Worm (Caenorhabditis elegans) whole organism, early embryonic: Measurements from ENCODE around the gene kynu-1.

Experiments
- B0310.2 ChIP-seq: sonication (generic microtip); optimal IDR thresholded peaks from 2 replicates; lab custom pipeline; 2016; ENCODE audit warnings: mild to moderate bottlenecking, missing genetic modification characterization, missing compliant biosample characterization
- F13C5.2 ChIP-seq: sonication (generic microtip); optimal IDR thresholded peaks from 2 replicates; lab custom pipeline; 2017; ENCODE audit warnings: mild to moderate bottlenecking, missing genetic modification characterization, inconsistent platforms, missing compliant biosample characterization
- aly-1 ChIP-seq: sonication (generic microtip); optimal IDR thresholded peaks from 2 replicates; lab custom pipeline; 2016; ENCODE audit warnings: missing genetic modification characterization, missing compliant biosample characterization
- ama-1 ChIP-seq: fragments of 150-350 bp; optimal IDR thresholded peaks from 2 replicates; lab custom pipeline; 2014
- ceh-13 ChIP-seq: fragments of 200-800 bp; sonication (Bioruptor generic); optimal IDR thresholded peaks from 2 replicates; lab custom pipeline; 2018; ENCODE audit warnings: mild to moderate bottlenecking, missing genetic modification characterization, missing compliant biosample characterization
- ceh-36 ChIP-seq: sonication (generic microtip); optimal IDR thresholded peaks from 2 replicates; lab custom pipeline; 2016; ENCODE audit warnings: missing genetic modification characterization, inconsistent platforms, missing compliant biosample characterization
- flt-1 ChIP-seq: fragments of 200-800 bp; sonication (Bioruptor generic); IDR thresholded peaks from 2 replicates; pipeline ENCODE4 v1.3.6; 2022; ENCODE audit warnings: missing genetic modification characterization, missing compliant biosample characterization
- hmbx-1 ChIP-seq: sonication (generic microtip); optimal IDR thresholded peaks from 2 replicates; lab custom pipeline; 2016; ENCODE audit warnings: mild to moderate bottlenecking, missing genetic modification characterization, missing compliant biosample characterization
- hmg-4 ChIP-seq: fragments of 200-800 bp; sonication (Bioruptor generic); optimal IDR thresholded peaks from 2 replicates; lab custom pipeline; 2018; ENCODE audit warnings: mild to moderate bottlenecking, missing genetic modification characterization, missing compliant biosample characterization
- hnd-1 ChIP-seq: sonication (generic microtip); optimal IDR thresholded peaks from 2 replicates; lab custom pipeline; 2016; ENCODE audit warnings: missing genetic modification characterization, missing compliant biosample characterization
- pes-1 ChIP-seq: fragments of 200-800 bp; sonication (Bioruptor generic); IDR thresholded peaks from 2 replicates; pipeline ENCODE4 v1.3.6; 2022; ENCODE audit warnings: missing genetic modification reagents, missing genetic modification characterization, missing compliant biosample characterization
- sea-1 ChIP-seq: fragments of 200-800 bp; sonication (Bioruptor generic); conservative IDR thresholded peaks from 2 replicates; pipeline ENCODE4 v1.3.6; 2022; ENCODE audit warnings: missing genetic modification characterization, missing compliant biosample characterization
- tbx-11 ChIP-seq: fragments of 200-800 bp; sonication (Bioruptor generic); IDR thresholded peaks from 2 replicates; pipeline ENCODE4 v1.3.6; 2022; ENCODE audit warnings: missing genetic modification characterization, missing compliant biosample characterization
- tra-4 ChIP-seq: sonication (generic microtip); optimal IDR thresholded peaks from 2 replicates; lab custom pipeline; 2017; ENCODE audit warnings: missing genetic modification characterization, missing compliant biosample characterization

DNA sequence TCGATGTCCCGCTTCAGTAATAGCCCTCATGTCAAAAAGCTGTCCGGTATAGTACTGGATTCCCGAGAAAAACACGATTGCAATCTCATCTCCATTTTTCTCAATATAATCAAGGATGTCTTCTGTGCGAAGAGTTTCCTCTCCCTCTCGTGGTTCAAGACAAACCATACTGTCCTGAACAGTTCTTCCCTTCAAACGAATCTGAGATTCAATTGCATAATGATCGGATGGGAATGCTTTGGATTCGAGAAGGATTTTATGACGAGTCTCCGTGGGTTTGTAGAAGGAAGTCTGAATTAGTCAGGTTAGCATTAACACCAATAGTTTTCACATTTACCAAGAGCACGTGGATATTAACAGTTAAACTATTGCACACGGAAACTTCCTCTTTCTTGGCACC, 1.2 kb downstream of the kynu-1 start:
- TF ChIP-seq hmg-4 (GFP tag; lab: Kevin White, UChicago) (no peak), ama-1 (lab: Kevin White, UChicago) (no peak), F13C5.2 (no peak), flt-1 (no peak), tra-4 (tag; lab: Kevin White, UChicago) (no peak), hmbx-1 (no peak), hnd-1 (tag; lab: Kevin White, UChicago) (no peak), ceh-36 (no peak), sea-1 (GFP tag; lab: Robert Waterston, UW) (no peak), aly-1 (tag; lab: Kevin White, UChicago) (no peak), pes-1 (no peak), tbx-11 (no peak), ceh-13 (GFP tag; lab: Kevin White, UChicago) (no peak), B0310.2 (no peak)
